Worm (Caenorhabditis elegans): ENCODE results near the gene Y49F6A.12.

Y49F6A.12 gene

ce11 chrII:3546381-3546931, 49.0 kb upstream of the Y49F6A.12 start, which contains the start of gene apd-3 (continued):
- TF ChIP-seq ama-1 (optimal IDR thresholded peaks at IDR 0.05) (no peak), ama-1 (GFP tag; optimal IDR thresholded peaks at IDR 0.05) (no peak), lin-54 (GFP tag; optimal IDR thresholded peaks at IDR 0.05) (peak; percentile 4), him-1 (tag; optimal IDR thresholded peaks at IDR 0.05) (no peak), madf-6 (GFP tag; IDR thresholded peaks at IDR 0.05) (peak; percentile 95)

- peak; percentile 54 for TF ChIP-seq mcd-1 (GFP tag; IDR thresholded peaks at IDR 0.05)
- TF ChIP-seq ceh-58 (GFP tag; IDR thresholded peaks at IDR 0.05) = no peak
- TF ChIP-seq ceh-27 (GFP tag; optimal IDR thresholded peaks at IDR 0.05) = peak; percentile 37
- TF ChIP-seq egrh-3 (GFP tag; IDR thresholded peaks at IDR 0.05) = 0 out of 2 replicates have a peak, but pooled peaks have one; percentile 18
- TF ChIP-seq hmg-1.2 (GFP tag; IDR thresholded peaks at IDR 0.05) = peak; percentile 74; the same call in 1 of the 2 replicates
- TF ChIP-seq zfh-2 (GFP tag; conservative IDR thresholded peaks at IDR 0.05) = peak; percentile 84
- no peak for TF ChIP-seq ztf-22 (GFP tag; optimal IDR thresholded peaks at IDR 0.05)
Observed at ce11 chrII:3547282-3547681, 48.2 kb upstream of the Y49F6A.12 start.

- TF ChIP-seq lir-1 (GFP tag; conservative IDR thresholded peaks at IDR 0.05) (no peak), nhr-80 (tag; optimal IDR thresholded peaks at IDR 0.05) (peak; percentile 59)
Observed at ce11 chrII:3550352-3550751, 45.1 kb upstream of the Y49F6A.12 start, which contains the start of gene W10G11.19. TSS of gene W10G11.19 (plus strand) at chrII:3550652.

ce11 chrII:3553453-3553852, 42.0 kb upstream of the Y49F6A.12 start, which contains the start of gene dnc-3:
TSS of gene dnc-3 (plus strand) at chrII:3553724.
- TF ChIP-seq cebp-1 (GFP tag; IDR thresholded peaks at IDR 0.05) (0 out of 2 replicates have a peak, but pooled peaks have one; percentile 20), cebp-1 (tag; optimal IDR thresholded peaks at IDR 0.05) (peak; percentile 79), ztf-3 (GFP tag; optimal IDR thresholded peaks at IDR 0.05) (no peak), lin-40 (tag; optimal IDR thresholded peaks at IDR 0.05) (peak; percentile 78), F10E7.11 (tag; optimal IDR thresholded peaks at IDR 0.05) (no peak), mcd-1 (GFP tag; IDR thresholded peaks at IDR 0.05) (peak; percentile 61), madf-8 (GFP tag; conservative IDR thresholded peaks at IDR 0.05) (peak; percentile 53), lin-54 (GFP tag; optimal IDR thresholded peaks at IDR 0.05) (peak; percentile 42), madf-6 (GFP tag; IDR thresholded peaks at IDR 0.05) (peak; percentile 73; the same call in 1 of the 2 replicates), snpc-4 (GFP tag; optimal IDR thresholded peaks at IDR 0.05) (no peak), snpc-4 (tag; optimal IDR thresholded peaks at IDR 0.05) (peak in 1 of 4 experiments; percentile 45), Y67H2A.10 (GFP tag; conservative IDR thresholded peaks at IDR 0.05) (no peak), die-1 (tag; optimal IDR thresholded peaks at IDR 0.05) (no peak), ceh-79 (tag; optimal IDR thresholded peaks at IDR 0.05) (no peak), B0336.3 (GFP tag; IDR thresholded peaks at IDR 0.05) (peak; percentile 64; the same call in 1 of the 2 replicates), B0261.1 (tag; optimal IDR thresholded peaks at IDR 0.05) (peak; percentile 20), ekl-4 (GFP tag; IDR thresholded peaks at IDR 0.05) (no peak), F33H1.4 (GFP tag; IDR thresholded peaks at IDR 0.05) (peak; percentile 50; the same call in 1 of the 2 replicates), him-1 (tag; optimal IDR thresholded peaks at IDR 0.05) (no peak), zim-3 (tag; optimal IDR thresholded peaks at IDR 0.05) (no peak), nhr-120 (GFP tag; IDR thresholded peaks at IDR 0.05) (no peak), xnd-1 (tag; optimal IDR thresholded peaks at IDR 0.05) (peak; percentile 66), efl-1 (GFP tag; optimal IDR thresholded peaks at IDR 0.05) (peak; percentile 24), dox-1 (GFP tag; IDR thresholded peaks at IDR 0.05) (0 out of 2 replicates have a peak, but pooled peaks have one; percentile 9), dpff-1 (tag; optimal IDR thresholded peaks at IDR 0.05) (no peak), ets-4 (GFP tag; optimal IDR thresholded peaks at IDR 0.05) (no peak), hlh-26 (GFP tag; conservative IDR thresholded peaks at IDR 0.05) (no peak), pha-4 (tag; optimal IDR thresholded peaks at IDR 0.05) (no peak), ceh-91 (GFP tag; IDR thresholded peaks at IDR 0.05) (peak; percentile 62; the same call in 1 of the 2 replicates), tbp1 (GFP tag; optimal IDR thresholded peaks at IDR 0.05) (peak; percentile 20), lin-26 (GFP tag; IDR thresholded peaks at IDR 0.05) (no peak), lsy-27 (tag; optimal IDR thresholded peaks at IDR 0.05; ENCODE audit: borderline replicate concordance, insufficient read depth) (no peak), lsl-1 (GFP tag; optimal IDR thresholded peaks at IDR 0.05) (peak; percentile 61)
